Fruit fly (Drosophila melanogaster): ENCODE results near the gene Vps36.

Gene Vps36

dm6 chr3L:13479204-13479600 is 33.7 kb downstream of the Vps36 start (continued):
- TF ChIP-seq CG17385 (GFP tag; optimal IDR thresholded peaks at IDR 0.05) (no peak), CG42726 (GFP tag; IDR thresholded peaks at IDR 0.05; ENCODE audit: partially characterized antibody) (no peak), CG16813 (GFP tag; IDR thresholded peaks at IDR 0.05; ENCODE audit: partially characterized antibody) (no peak), CG34224 (GFP tag; IDR thresholded peaks at IDR 0.05; ENCODE audit: partially characterized antibody) (peak; percentile 44; the same call in 1 of the 3 replicates), CG8281 (tag; optimal IDR thresholded peaks at IDR 0.05) (no peak), CG8944 (GFP tag; optimal IDR thresholded peaks at IDR 0.05) (no peak), Fer1 (GFP tag; optimal IDR thresholded peaks at IDR 0.05) (no peak), sc (optimal IDR thresholded peaks at IDR 0.05) (no peak), sc (GFP tag; optimal IDR thresholded peaks at IDR 0.05) (no peak), Asciz (GFP tag; optimal IDR thresholded peaks at IDR 0.05) (no peak), unpg (GFP tag; optimal IDR thresholded peaks at IDR 0.05) (no peak)

dm6 chr3L:13478339-13479203 is 34.3 kb downstream of the Vps36 start:
- no peak for TF ChIP-seq CG1024 (GFP tag; IDR thresholded peaks at IDR 0.05)
- TF ChIP-seq Sry-β (GFP tag; optimal IDR thresholded peaks at IDR 0.05), result no peak
- no peak for TF ChIP-seq eyg (GFP tag; optimal IDR thresholded peaks at IDR 0.05)
- no peak for TF ChIP-seq zen2 (GFP tag; IDR thresholded peaks at IDR 0.05; ENCODE audit: partially characterized antibody)
- TF ChIP-seq CG17829 (tag; optimal IDR thresholded peaks at IDR 0.05), result no peak
- TF ChIP-seq Hr39 (optimal IDR thresholded peaks at IDR 0.05), result peak; percentile 24
- TF ChIP-seq ERR (GFP tag; optimal IDR thresholded peaks at IDR 0.05), result no peak
- TF ChIP-seq CG9876 (GFP tag; optimal IDR thresholded peaks at IDR 0.05), result no peak
- TF ChIP-seq tna (GFP tag; IDR thresholded peaks at IDR 0.05; ENCODE audit: partially characterized antibody), result 0 out of 2 replicates have a peak, but pooled peaks have one; percentile 34
- TF ChIP-seq CG3065 (GFP tag; optimal IDR thresholded peaks at IDR 0.05), result no peak
- TF ChIP-seq CG2199 (GFP tag; IDR thresholded peaks at IDR 0.05), result no peak
- TF ChIP-seq CG15479 (GFP tag; optimal IDR thresholded peaks at IDR 0.05), result no peak
- TF ChIP-seq Dip2 (GFP tag; IDR thresholded peaks at IDR 0.05), result no peak
- no peak for TF ChIP-seq ac (GFP tag; optimal IDR thresholded peaks at IDR 0.05)
- no peak for TF ChIP-seq Aef1 (GFP tag; IDR thresholded peaks at IDR 0.05)
- no peak for TF ChIP-seq Fer2 (tag; optimal IDR thresholded peaks at IDR 0.05)
- no peak for TF ChIP-seq CG4328 (GFP tag; optimal IDR thresholded peaks at IDR 0.05)
- no peak for TF ChIP-seq dmrt99B (tag; optimal IDR thresholded peaks at IDR 0.05)
- peak; percentile 65 for TF ChIP-seq dysf (GFP tag; IDR thresholded peaks at IDR 0.05)
- no peak for TF ChIP-seq CG16779 (GFP tag; IDR thresholded peaks at IDR 0.05)
- TF ChIP-seq gro (GFP tag; optimal IDR thresholded peaks at IDR 0.05), result no peak
- TF ChIP-seq CG9437 (GFP tag; optimal IDR thresholded peaks at IDR 0.05), result no peak
- TF ChIP-seq CG10959 (GFP tag; IDR thresholded peaks at IDR 0.05), result no peak
- no peak for TF ChIP-seq CG17361 (GFP tag; IDR thresholded peaks at IDR 0.05)
- TF ChIP-seq HHEX (GFP tag; optimal IDR thresholded peaks at IDR 0.05), result no peak
- TF ChIP-seq tll (GFP tag; optimal IDR thresholded peaks at IDR 0.05), result no peak
- TF ChIP-seq pan (optimal IDR thresholded peaks at IDR 0.05), result no peak
- no peak for TF ChIP-seq pan (GFP tag; optimal IDR thresholded peaks at IDR 0.05 in 1 of 2, IDR thresholded peaks at IDR 0.05 in 1 of 2)
- TF ChIP-seq Neu2 (GFP tag; optimal IDR thresholded peaks at IDR 0.05; ENCODE audit: borderline replicate concordance), result no peak
- TF ChIP-seq YL-1 (GFP tag; optimal IDR thresholded peaks at IDR 0.05), result no peak
- no peak for TF ChIP-seq CG34376 (GFP tag; optimal IDR thresholded peaks at IDR 0.05)
- 0 out of 3 replicates have a peak, but pooled peaks have one; percentile 37 for TF ChIP-seq sr (GFP tag; IDR thresholded peaks at IDR 0.05)
- no peak for TF ChIP-seq CG12155 (GFP tag; optimal IDR thresholded peaks at IDR 0.05)
- TF ChIP-seq CG11093 (GFP tag; IDR thresholded peaks at IDR 0.05), result no peak
- no peak for TF ChIP-seq Tbp (GFP tag; optimal IDR thresholded peaks at IDR 0.05)
- no peak for TF ChIP-seq Rx (GFP tag; IDR thresholded peaks at IDR 0.05)
- TF ChIP-seq CG10147 (GFP tag; optimal IDR thresholded peaks at IDR 0.05), result peak; percentile 28
- no peak for TF ChIP-seq klu (GFP tag; IDR thresholded peaks at IDR 0.05)

Measured in whole organism, embryonic.